Worm (Caenorhabditis elegans) whole organism, mixed stage, embryonic: ENCODE data around the gene npr-18.

ENCODE experiments used
- M03D4.4 ChIP-seq: sonication (generic microtip); optimal IDR thresholded peaks from 2 replicates; lab custom pipeline; 2017; ENCODE audit warnings: mild to moderate bottlenecking, missing genetic modification characterization, missing compliant biosample characterization
- bed-3 ChIP-seq: fragments of 200-800 bp; sonication (Bioruptor generic); optimal IDR thresholded peaks from 3 replicates; lab custom pipeline; 2018; ENCODE audit warnings: mild to moderate bottlenecking, missing genetic modification characterization, moderate library complexity, missing compliant biosample characterization
- blmp-1 ChIP-seq: fragments of 150-350 bp; optimal IDR thresholded peaks from 2 replicates; lab custom pipeline; 2014; ENCODE audit warnings: missing biosample characterization, missing genetic modification characterization
- ceh-39 ChIP-seq: fragments of 150-350 bp; optimal IDR thresholded peaks from 2 replicates; lab custom pipeline; 2014; ENCODE audit warnings: missing biosample characterization, missing genetic modification characterization
- ceh-43 ChIP-seq: fragments of 200-800 bp; sonication (Bioruptor generic); optimal IDR thresholded peaks from 2 replicates; lab custom pipeline; 2018; ENCODE audit warnings: mild to moderate bottlenecking, missing genetic modification characterization, moderate library complexity, missing compliant biosample characterization
- ceh-83 ChIP-seq: fragments of 200-800 bp; sonication (Bioruptor generic); optimal IDR thresholded peaks from 2 replicates; lab custom pipeline; 2018; ENCODE audit warnings: mild to moderate bottlenecking, missing genetic modification characterization, missing compliant biosample characterization
- ces-1 ChIP-seq: fragments of 150-350 bp; optimal IDR thresholded peaks from 2 replicates; lab custom pipeline; 2014; ENCODE audit warnings: missing biosample characterization, missing genetic modification reagents, missing genetic modification characterization
- cnd-1 ChIP-seq: fragments of 200-800 bp; sonication (Bioruptor generic); optimal IDR thresholded peaks from 2 replicates; lab custom pipeline; 2018; ENCODE audit warnings: mild to moderate bottlenecking, missing genetic modification characterization, missing compliant biosample characterization
- drap-1 ChIP-seq: fragments of 200-800 bp; sonication (Bioruptor generic); optimal IDR thresholded peaks from 3 replicates; lab custom pipeline; 2018; ENCODE audit warnings: mild to moderate bottlenecking, missing genetic modification characterization, missing compliant biosample characterization
- elt-3 ChIP-seq: fragments of 150-350 bp; optimal IDR thresholded peaks from 2 replicates; lab custom pipeline; 2014; ENCODE audit warnings: missing biosample characterization, missing genetic modification characterization
- flh-1 ChIP-seq: fragments of 200-800 bp; sonication (Bioruptor generic); optimal IDR thresholded peaks from 2 replicates; lab custom pipeline; 2018; ENCODE audit warnings: mild to moderate bottlenecking, missing genetic modification characterization, moderate library complexity, missing compliant biosample characterization
- ham-2 ChIP-seq: fragments of 200-800 bp; sonication (Bioruptor generic); optimal IDR thresholded peaks from 2 replicates; lab custom pipeline; 2018; ENCODE audit warnings: mild to moderate bottlenecking, missing genetic modification characterization, missing compliant biosample characterization
- hlh-1 ChIP-seq: fragments of 150-350 bp; optimal IDR thresholded peaks from 2 replicates; lab custom pipeline; 2014; ENCODE audit warnings: missing biosample characterization, missing genetic modification reagents, missing genetic modification characterization
- lin-32 ChIP-seq: fragments of 200-800 bp; sonication (Bioruptor generic); optimal IDR thresholded peaks from 2 replicates; lab custom pipeline; 2018; ENCODE audit warnings: mild to moderate bottlenecking, missing genetic modification characterization, missing compliant biosample characterization
- lsy-2 ChIP-seq: fragments of 150-350 bp; optimal IDR thresholded peaks from 2 replicates; lab custom pipeline; 2014; ENCODE audit warnings: missing biosample characterization, missing genetic modification characterization
- mab-5 ChIP-seq: fragments of 150-350 bp; optimal IDR thresholded peaks from 2 replicates; lab custom pipeline; 2014; ENCODE audit warnings: missing biosample characterization, missing genetic modification characterization
- mep-1 ChIP-seq: fragments of 150-350 bp; optimal IDR thresholded peaks from 2 replicates; lab custom pipeline; 2017; ENCODE audit warnings: missing biosample characterization, missing genetic modification reagents, missing genetic modification characterization, inconsistent platforms
- mls-2 ChIP-seq: sonication (generic microtip); optimal IDR thresholded peaks from 2 replicates; lab custom pipeline; 2016; ENCODE audit warnings: mild to moderate bottlenecking, missing genetic modification characterization, moderate library complexity, missing compliant biosample characterization
- nhr-12 ChIP-seq: fragments of 150-350 bp; optimal IDR thresholded peaks from 2 replicates; lab custom pipeline; 2014; ENCODE audit warnings: missing biosample characterization, missing genetic modification characterization
- nhr-2 ChIP-seq: fragments of 150-350 bp; optimal IDR thresholded peaks from 2 replicates; lab custom pipeline; 2014; ENCODE audit warnings: missing biosample characterization, missing genetic modification characterization
- nhr-237 ChIP-seq: fragments of 150-350 bp; optimal IDR thresholded peaks from 2 replicates; lab custom pipeline; 2014; ENCODE audit warnings: missing biosample characterization, missing genetic modification characterization
- nhr-28 ChIP-seq: fragments of 150-350 bp; optimal IDR thresholded peaks from 2 replicates; lab custom pipeline; 2014; ENCODE audit warnings: missing biosample characterization, missing genetic modification characterization
- nhr-76 ChIP-seq: sonication (generic microtip); optimal IDR thresholded peaks from 2 replicates; lab custom pipeline; 2017; ENCODE audit warnings: missing biosample characterization, missing genetic modification characterization
- sem-2 ChIP-seq: fragments of 200-800 bp; sonication (Bioruptor generic); optimal IDR thresholded peaks from 2 replicates; lab custom pipeline; 2018; ENCODE audit warnings: mild to moderate bottlenecking, missing genetic modification characterization, missing compliant biosample characterization
- sptf-1 ChIP-seq: sonication (generic microtip); optimal IDR thresholded peaks from 2 replicates; lab custom pipeline; 2017; ENCODE audit warnings: mild to moderate bottlenecking, missing genetic modification characterization, moderate library complexity, missing compliant biosample characterization
- tbx-8 ChIP-seq: fragments of 200-800 bp; sonication (Bioruptor generic); optimal IDR thresholded peaks from 2 replicates; lab custom pipeline; 2018; ENCODE audit warnings: mild to moderate bottlenecking, missing genetic modification characterization, moderate library complexity, missing compliant biosample characterization
- unc-120 ChIP-seq: sonication (generic microtip); optimal IDR thresholded peaks from 2 replicates; lab custom pipeline; 2017; ENCODE audit warnings: missing genetic modification characterization, missing compliant biosample characterization; ENCODE audit not compliant: poor library complexity, severe bottlenecking
- unc-39 ChIP-seq: fragments of 150-350 bp; optimal IDR thresholded peaks from 2 replicates; lab custom pipeline; 2014; ENCODE audit warnings: missing biosample characterization, missing genetic modification characterization
- unc-62 ChIP-seq: fragments of 150-350 bp; optimal IDR thresholded peaks from 2 replicates; lab custom pipeline; 2014; ENCODE audit warnings: missing biosample characterization, missing genetic modification reagents, missing genetic modification characterization
- zip-8 ChIP-seq: fragments of 150-350 bp; optimal IDR thresholded peaks from 2 replicates; lab custom pipeline; 2014; ENCODE audit warnings: missing biosample characterization, missing genetic modification characterization
- ztf-11 ChIP-seq: fragments of 150-350 bp; optimal IDR thresholded peaks from 2 replicates; lab custom pipeline; 2014; ENCODE audit warnings: missing biosample characterization, missing genetic modification characterization

npr-18 gene

DNA sequence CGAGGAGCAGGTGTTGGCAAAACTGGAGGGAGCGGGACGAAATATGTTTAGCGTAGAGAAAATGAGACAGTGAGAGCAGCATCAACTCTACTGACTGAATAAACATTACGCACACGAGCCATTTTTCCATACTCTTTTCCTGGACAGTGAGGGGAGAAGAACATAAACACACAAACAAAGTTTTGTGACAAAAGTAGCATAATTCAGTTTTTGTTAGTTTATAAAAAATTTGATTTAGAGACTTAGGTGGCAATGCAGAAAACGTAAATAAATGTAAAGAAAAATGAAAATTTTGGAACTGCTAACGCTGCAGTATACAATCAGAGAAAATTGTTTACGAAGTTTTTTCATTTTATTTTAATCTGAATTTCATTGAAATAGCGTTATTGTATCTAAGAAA is 17.3 kb upstream of the npr-18 start:
- no peak for TF ChIP-seq M03D4.4 (tag; lab: Kevin White, UChicago)
- TF ChIP-seq lin-32 (GFP tag; lab: Kevin White, UChicago) = no peak
- TF ChIP-seq ceh-39 (tag; lab: Kevin White, UChicago) = no peak
- no peak for TF ChIP-seq nhr-237
- no peak for TF ChIP-seq lsy-2
- TF ChIP-seq zip-8 (tag; lab: Kevin White, UChicago) = no peak
- TF ChIP-seq unc-120 = no peak
- TF ChIP-seq drap-1 = no peak
- no peak for TF ChIP-seq ztf-11 (tag; lab: Kevin White, UChicago)
- no peak for TF ChIP-seq elt-3 (tag; lab: Kevin White, UChicago)
- no peak for TF ChIP-seq nhr-2 (tag; lab: Kevin White, UChicago)
- no peak for TF ChIP-seq sptf-1 (tag; lab: Kevin White, UChicago)
- TF ChIP-seq nhr-12 (tag; lab: Kevin White, UChicago) = no peak
- no peak for TF ChIP-seq flh-1

- TF ChIP-seq lin-32 (GFP tag; lab: Kevin White, UChicago) (no peak), ceh-43 (GFP tag; lab: Kevin White, UChicago) (no peak), drap-1 (no peak), ztf-11 (tag; lab: Kevin White, UChicago) (no peak), ceh-83 (GFP tag; lab: Kevin White, UChicago) (no peak), blmp-1 (tag; lab: Kevin White, UChicago) (no peak), sem-2 (no peak), hlh-1 (tag; lab: Kevin White, UChicago) (no peak)
These were observed 15.7 kb upstream of the npr-18 start, which contains the start of gene C43C3.4 for ce11 chrX:9674799-9675198. Gene C43C3.4, minus strand, starts transcription at chrX:9674899.

ce11 chrX:9676009-9676408 is 14.5 kb upstream of the npr-18 start:
- no peak for TF ChIP-seq nhr-76 (tag; lab: Kevin White, UChicago)
- no peak for TF ChIP-seq flh-1
- no peak for TF ChIP-seq M03D4.4 (tag; lab: Kevin White, UChicago)

ce11 chrX:9676788-9677454 is 13.6 kb upstream of the npr-18 start:
- TF ChIP-seq sptf-1 (tag; lab: Kevin White, UChicago) = no peak
- no peak for TF ChIP-seq mls-2
- no peak for TF ChIP-seq mep-1 (tag; lab: Kevin White, UChicago)
- no peak for TF ChIP-seq mab-5 (tag; lab: Kevin White, UChicago)
- TF ChIP-seq ceh-43 (GFP tag; lab: Kevin White, UChicago) = no peak
- no peak for TF ChIP-seq nhr-237
- no peak for TF ChIP-seq drap-1
- no peak for TF ChIP-seq unc-120
- TF ChIP-seq nhr-28 (tag; lab: Kevin White, UChicago) = no peak
- no peak for TF ChIP-seq sem-2
- no peak for TF ChIP-seq nhr-76 (tag; lab: Kevin White, UChicago)
- no peak for TF ChIP-seq hlh-1 (tag; lab: Kevin White, UChicago)
- TF ChIP-seq ham-2 (GFP tag; lab: Kevin White, UChicago) = no peak
- TF ChIP-seq nhr-12 (tag; lab: Kevin White, UChicago) = no peak
- TF ChIP-seq ces-1 (GFP tag; lab: Kevin White, UChicago) = no peak
- TF ChIP-seq bed-3 (GFP tag; lab: Kevin White, UChicago) = no peak
- no peak for TF ChIP-seq ztf-11 (tag; lab: Kevin White, UChicago)
- TF ChIP-seq cnd-1 (tag; lab: Kevin White, UChicago) = no peak
- no peak for TF ChIP-seq M03D4.4 (tag; lab: Kevin White, UChicago)

- TF ChIP-seq ham-2 (GFP tag; lab: Kevin White, UChicago) (no peak), tbx-8 (GFP tag; lab: Kevin White, UChicago) (no peak), drap-1 (no peak), unc-120 (no peak), ceh-43 (GFP tag; lab: Kevin White, UChicago) (no peak), unc-39 (tag; lab: Kevin White, UChicago) (no peak), unc-62 (GFP tag; lab: Kevin White, UChicago) (no peak), nhr-237 (no peak), mls-2 (no peak), mab-5 (tag; lab: Kevin White, UChicago) (no peak), sptf-1 (tag; lab: Kevin White, UChicago) (no peak)
These were observed 12.6 kb upstream of the npr-18 start for ce11 chrX:9677927-9678326.
